Fruit fly (Drosophila melanogaster) whole organism, embryonic: Measurements from ENCODE around the gene CG31431.

ENCODE experiments used
- B-H1 ChIP-seq: fragments of 200-800 bp; sonication (Bioruptor generic); IDR thresholded peaks from 3 replicates; pipeline ENCODE4 v1.3.6; 2022; ENCODE audit warnings: missing biosample characterization, missing genetic modification characterization
- BEAF-32 ChIP-seq: fragments of 200-800 bp; sonication (Bioruptor generic); optimal IDR thresholded peaks from 3 replicates; lab custom pipeline; 2017; ENCODE audit warnings: missing biosample characterization, missing genetic modification characterization, mild to moderate bottlenecking, moderate library complexity, missing genetic modification reagents
- Bgb ChIP-seq: fragments of 200-800 bp; sonication (Bioruptor generic); IDR thresholded peaks from 2 replicates; pipeline ENCODE4 v1.3.6; 2022; ENCODE audit warnings: missing biosample characterization, missing genetic modification characterization; ENCODE audit not compliant: partially characterized antibody
- CG10209 ChIP-seq: fragments of 200-800 bp; sonication (Bioruptor generic); optimal IDR thresholded peaks from 3 replicates; lab custom pipeline; 2017; ENCODE audit warnings: missing biosample characterization, mild to moderate bottlenecking, missing genetic modification characterization, missing genetic modification reagents
- CG11560 ChIP-seq: fragments of 200-800 bp; sonication (Bioruptor generic); IDR thresholded peaks from 3 replicates; pipeline ENCODE4 v1.3.6; 2022; ENCODE audit warnings: missing biosample characterization, missing genetic modification characterization
- CG12769 ChIP-seq: fragments of 200-800 bp; sonication (Bioruptor generic); optimal IDR thresholded peaks from 2 replicates; lab custom pipeline; 2019; ENCODE audit warnings: missing biosample characterization, mild to moderate bottlenecking, missing genetic modification characterization, moderate library complexity
- CG17328 ChIP-seq: fragments of 200-800 bp; sonication (Bioruptor generic); IDR thresholded peaks from 2 replicates; pipeline ENCODE4 v1.3.6; 2022; ENCODE audit warnings: missing biosample characterization, missing genetic modification characterization
- CG17912 ChIP-seq: fragments of 200-800 bp; sonication (Bioruptor generic); optimal IDR thresholded peaks from 2 replicates; lab custom pipeline; 2018; ENCODE audit warnings: missing biosample characterization, mild to moderate bottlenecking, missing genetic modification characterization
- CG18599 ChIP-seq: fragments of 200-800 bp; sonication (Bioruptor generic); optimal IDR thresholded peaks from 3 replicates; lab custom pipeline; 2017; ENCODE audit warnings: missing biosample characterization, missing genetic modification characterization, mild to moderate bottlenecking, moderate library complexity, missing genetic modification reagents
- CG30020 ChIP-seq: fragments of 200-800 bp; optimal IDR thresholded peaks from 2 replicates; lab custom pipeline; 2019; ENCODE audit warnings: missing biosample characterization, mild to moderate bottlenecking, missing genetic modification characterization, moderate library complexity
- CG31441 ChIP-seq: fragments of 200-800 bp; sonication (Bioruptor generic); IDR thresholded peaks from 2 replicates; pipeline ENCODE4 v1.3.6; 2022; ENCODE audit warnings: missing biosample characterization, missing genetic modification characterization
- CG34224 ChIP-seq: fragments of 200-800 bp; sonication (Bioruptor generic); IDR thresholded peaks from 3 replicates; pipeline ENCODE4 v1.3.6; 2022; ENCODE audit warnings: missing biosample characterization, missing genetic modification characterization; ENCODE audit not compliant: partially characterized antibody
- CG6175 ChIP-seq: fragments of 200-800 bp; sonication (Bioruptor generic); IDR thresholded peaks from 3 replicates; pipeline ENCODE4 v1.3.6; 2022; ENCODE audit warnings: missing biosample characterization, missing genetic modification characterization
- CG7839 ChIP-seq: fragments of 200-800 bp; sonication (Bioruptor generic); optimal IDR thresholded peaks from 3 replicates; lab custom pipeline; 2018; ENCODE audit warnings: missing biosample characterization, mild to moderate bottlenecking, missing genetic modification characterization, moderate library complexity
- CG7928 ChIP-seq: fragments of 200-800 bp; sonication (Bioruptor generic); optimal IDR thresholded peaks from 2 replicates; lab custom pipeline; 2017; ENCODE audit warnings: missing biosample characterization, mild to moderate bottlenecking, missing genetic modification characterization
- CG8765 ChIP-seq: fragments of 200-800 bp; sonication (Bioruptor generic); IDR thresholded peaks from 2 replicates; pipeline ENCODE4 v1.3.6; 2022; ENCODE audit warnings: missing biosample characterization, missing genetic modification characterization
- Dek ChIP-seq: fragments of 200-800 bp; sonication (Bioruptor generic); optimal IDR thresholded peaks from 3 replicates; lab custom pipeline; 2019; ENCODE audit warnings: missing biosample characterization, mild to moderate bottlenecking, missing genetic modification characterization, moderate library complexity
- Doc3 ChIP-seq: fragments of 200-800 bp; sonication (Bioruptor generic); IDR thresholded peaks from 3 replicates; pipeline ENCODE4 v1.3.6; 2022; ENCODE audit warnings: missing biosample characterization, missing genetic modification characterization; ENCODE audit not compliant: partially characterized antibody
- GATAe ChIP-seq: fragments of 200-800 bp; sonication (Bioruptor generic); conservative IDR thresholded peaks from 2 replicates; pipeline ENCODE4 v1.3.6; 2022; ENCODE audit warnings: missing biosample characterization, missing genetic modification characterization
- Hey ChIP-seq: fragments of 200-800 bp; sonication (Bioruptor generic); optimal IDR thresholded peaks from 3 replicates; lab custom pipeline; 2018; ENCODE audit warnings: missing biosample characterization, mild to moderate bottlenecking, missing genetic modification characterization
- Kr ChIP-seq: fragments of 200-800 bp; sonication (Bioruptor generic); optimal IDR thresholded peaks from 2 replicates; lab custom pipeline; 2017; ENCODE audit warnings: missing biosample characterization, mild to moderate bottlenecking, missing genetic modification characterization
- Poxn ChIP-seq: fragments of 200-800 bp; sonication (Bioruptor generic); IDR thresholded peaks from 2 replicates; pipeline ENCODE4 v1.3.6; 2022; ENCODE audit warnings: missing biosample characterization, missing genetic modification characterization
- Scr ChIP-seq: fragments of 200-800 bp; sonication (Bioruptor generic); IDR thresholded peaks from 2 replicates; pipeline ENCODE4 v1.3.6; 2022; ENCODE audit warnings: missing biosample characterization, missing genetic modification characterization; ENCODE audit not compliant: partially characterized antibody
- Spps ChIP-seq: fragments of 200-800 bp; sonication (Bioruptor generic); optimal IDR thresholded peaks from 2 replicates; lab custom pipeline; 2018; ENCODE audit warnings: missing biosample characterization, mild to moderate bottlenecking, missing genetic modification characterization
- Sry-δ ChIP-seq: fragments of 200-800 bp; sonication (Bioruptor generic); optimal IDR thresholded peaks from 2 replicates; lab custom pipeline; 2016; ENCODE audit warnings: missing biosample characterization, missing genetic modification characterization
- Stat92E ChIP-seq, 3 experiments: fragments of >200 bp in 2 of 3; fragments of 200-800 bp in 1 of 3; sonication (Bioruptor generic) in 1 of 3; optimal IDR thresholded peaks; 2 replicates each; lab custom pipeline; 2017 to 2019; ENCODE audit warnings: missing biosample characterization in 3 of 3, missing genetic modification characterization in 3 of 3, mild to moderate bottlenecking in 1 of 3, moderate library complexity in 1 of 3
- Xbp1 ChIP-seq: fragments of 200-800 bp; sonication (Bioruptor generic); optimal IDR thresholded peaks from 3 replicates; lab custom pipeline; 2016; ENCODE audit warnings: missing biosample characterization, mild to moderate bottlenecking, missing genetic modification characterization
- disco-r ChIP-seq: fragments of 200-800 bp; sonication (Bioruptor generic); optimal IDR thresholded peaks from 2 replicates; lab custom pipeline; 2016; ENCODE audit warnings: missing biosample characterization, missing genetic modification characterization
- dpn ChIP-seq, 2 experiments: fragments of 200-800 bp; sonication (Bioruptor generic); optimal IDR thresholded peaks; 3 replicates each; lab custom pipeline; 2016; ENCODE audit warnings: missing biosample characterization in 2 of 2, missing genetic modification characterization in 2 of 2
- fd64A ChIP-seq: fragments of 200-800 bp; sonication (Bioruptor generic); optimal IDR thresholded peaks from 3 replicates; lab custom pipeline; 2018; ENCODE audit warnings: missing biosample characterization, mild to moderate bottlenecking, missing genetic modification characterization
- hbn ChIP-seq: fragments of 200-800 bp; sonication (Bioruptor generic); IDR thresholded peaks from 2 replicates; pipeline ENCODE4 v1.3.6; 2022; ENCODE audit warnings: missing biosample characterization, missing genetic modification characterization; ENCODE audit not compliant: partially characterized antibody
- inv ChIP-seq: fragments of 200-800 bp; sonication (Bioruptor generic); IDR thresholded peaks from 2 replicates; pipeline ENCODE4 v1.3.6; 2022; ENCODE audit warnings: missing biosample characterization, missing genetic modification characterization; ENCODE audit not compliant: partially characterized antibody
- knrl ChIP-seq: fragments of 200-800 bp; sonication (Bioruptor generic); IDR thresholded peaks from 3 replicates; pipeline ENCODE4 v1.3.6; 2022; ENCODE audit warnings: missing biosample characterization, missing genetic modification characterization; ENCODE audit not compliant: partially characterized antibody
- schlank ChIP-seq: fragments of 200-800 bp; sonication (Bioruptor generic); optimal IDR thresholded peaks from 2 replicates; lab custom pipeline; 2018; ENCODE audit warnings: missing biosample characterization, mild to moderate bottlenecking, missing genetic modification characterization
- sens ChIP-seq: fragments of 200-800 bp; sonication (Bioruptor generic); peaks from one replicate; lab custom pipeline; 2016; ENCODE audit warnings: missing biosample characterization, missing genetic modification characterization
- slp2 ChIP-seq: fragments of 200-800 bp; sonication (Bioruptor generic); optimal IDR thresholded peaks from 2 replicates; lab custom pipeline; 2016; ENCODE audit warnings: missing biosample characterization, missing genetic modification characterization
- tap ChIP-seq: fragments of 200-800 bp; optimal IDR thresholded peaks from 3 replicates; lab custom pipeline; 2019; ENCODE audit warnings: missing biosample characterization, mild to moderate bottlenecking, missing genetic modification characterization, moderate library complexity
- unc-4 ChIP-seq: fragments of 200-800 bp; sonication (Bioruptor generic); IDR thresholded peaks from 2 replicates; pipeline ENCODE4 v1.3.6; 2022; ENCODE audit warnings: missing biosample characterization, missing genetic modification characterization; ENCODE audit not compliant: partially characterized antibody
- wor ChIP-seq: fragments of 200-800 bp; sonication (Bioruptor generic); IDR thresholded peaks from 2 replicates; pipeline ENCODE4 v1.3.6; 2022; ENCODE audit warnings: missing biosample characterization, missing genetic modification characterization
- zen2 ChIP-seq: fragments of 200-800 bp; sonication (Bioruptor generic); IDR thresholded peaks from 3 replicates; pipeline ENCODE4 v1.3.6; 2022; ENCODE audit warnings: missing biosample characterization, missing genetic modification characterization; ENCODE audit not compliant: partially characterized antibody

CG31431 gene

dm6 chr3R:21878473-21878872, 8.0 kb downstream of the CG31431 start, which contains the start of gene CG34148 (continued):
- TF ChIP-seq CG17328 (GFP tag; lab: Robert Waterston, UW) (no peak), Sry-δ (peak; percentile 28), Doc3 (GFP tag; lab: Robert Waterston, UW) (peak; percentile 60; the same call in 2 of the 3 replicates), BEAF-32 (peak; percentile 55), sens (no peak), inv (GFP tag; lab: Robert Waterston, UW) (peak; percentile 36; the same call in 1 of the 2 replicates), Scr (GFP tag; lab: Robert Waterston, UW) (peak; percentile 74), hbn (GFP tag; lab: Robert Waterston, UW) (peak; percentile 77), CG7928 (GFP tag; lab: Kevin White, UChicago) (no peak), unc-4 (GFP tag; lab: Robert Waterston, UW) (peak; percentile 73), zen2 (GFP tag; lab: Robert Waterston, UW) (peak; percentile 91), CG34224 (GFP tag; lab: Robert Waterston, UW) (peak; percentile 90)

dm6 chr3R:21880510-21880909, 10.0 kb downstream of the CG31431 start, which contains the start of gene CG31465:
TSS of gene CG31465 (plus strand) at chr3R:21880810.
- TF ChIP-seq CG31441 (GFP tag; lab: Robert Waterston, UW) (no peak), CG18599 (GFP tag; lab: Kevin White, UChicago) (no peak), CG6175 (GFP tag; lab: Robert Waterston, UW) (no peak)

- TF ChIP-seq CG12769 (tag; lab: Kevin White, UChicago), result no peak
- TF ChIP-seq Spps, result no peak
- TF ChIP-seq fd64A (GFP tag; lab: Kevin White, UChicago), result no peak
- TF ChIP-seq Dek (tag; lab: Kevin White, UChicago), result no peak
- TF ChIP-seq CG11560 (tag; lab: Robert Waterston, UW), result no peak
- no peak for TF ChIP-seq dpn (GFP tag; optimal IDR thresholded peaks at IDR 0.05; lab: Kevin White, UChicago)
- TF ChIP-seq CG30020 (tag; lab: Kevin White, UChicago), result no peak
- no peak for TF ChIP-seq Hey (tag; lab: Kevin White, UChicago)
- no peak for TF ChIP-seq GATAe
- TF ChIP-seq, all 482 proteins: peak for 0
Observed at dm6 chr3R:21884354-21884753, 13.9 kb downstream of the CG31431 start, which contains the start of gene fit. TSS of gene fit (minus strand) at chr3R:21884454.

dm6 chr3R:21885450-21885849, 15.0 kb downstream of the CG31431 start, which contains the start of gene CG17819:
TSS of gene CG17819 (minus strand) at chr3R:21885550.
- TF ChIP-seq CG7839 (tag; lab: Kevin White, UChicago) (no peak), CG8765 (GFP tag; lab: Robert Waterston, UW) (no peak), wor (no peak), Bgb (GFP tag; lab: Robert Waterston, UW) (no peak), B-H1 (GFP tag; lab: Robert Waterston, UW) (no peak), GATAe (no peak), slp2 (GFP tag; lab: Kevin White, UChicago) (no peak), Stat92E (GFP tag; optimal IDR thresholded peaks at IDR 0.05; lab: Kevin White, UChicago) (no peak), CG10209 (no peak), Kr (GFP tag; lab: Kevin White, UChicago) (no peak), schlank (no peak), Xbp1 (GFP tag; lab: Kevin White, UChicago) (no peak), disco-r (GFP tag; lab: Kevin White, UChicago) (no peak), CG17912 (GFP tag; lab: Kevin White, UChicago) (no peak), tap (tag; lab: Kevin White, UChicago) (no peak), Poxn (GFP tag; lab: Robert Waterston, UW) (no peak), Spps (no peak), knrl (GFP tag; lab: Robert Waterston, UW) (no peak), unc-4 (GFP tag; lab: Robert Waterston, UW) (no peak)
